Fruit fly (Drosophila melanogaster) whole organism, adult: Measurements from ENCODE around the gene Hmx.

ENCODE experiments used
- CG11617 ChIP-seq: fragments of 200-800 bp; sonication (Bioruptor generic); optimal IDR thresholded peaks from 2 replicates; lab custom pipeline; 2017; ENCODE audit warnings: mild to moderate bottlenecking, missing biosample characterization, missing genetic modification reagents, missing genetic modification characterization
- CG12768 ChIP-seq: fragments of 200-800 bp; sonication (Bioruptor generic); optimal IDR thresholded peaks from 2 replicates; lab custom pipeline; 2017; ENCODE audit warnings: missing biosample characterization, missing genetic modification characterization, mild to moderate bottlenecking, moderate library complexity, missing genetic modification reagents
- CG14711 ChIP-seq: fragments of 200-800 bp; sonication (Bioruptor generic); optimal IDR thresholded peaks from 2 replicates; lab custom pipeline; 2018; ENCODE audit warnings: missing biosample characterization, mild to moderate bottlenecking, missing genetic modification characterization, moderate library complexity
- CG33017 ChIP-seq: fragments of 200-800 bp; sonication (Bioruptor generic); optimal IDR thresholded peaks from 2 replicates; lab custom pipeline; 2018; ENCODE audit warnings: missing biosample characterization, mild to moderate bottlenecking, missing genetic modification characterization, moderate library complexity
- CG7045 ChIP-seq: fragments of 200-800 bp; sonication (Bioruptor generic); optimal IDR thresholded peaks from 2 replicates; lab custom pipeline; 2017; ENCODE audit warnings: missing biosample characterization, mild to moderate bottlenecking, missing genetic modification characterization
- CG7101 ChIP-seq: fragments of 200-800 bp; sonication (Bioruptor generic); optimal IDR thresholded peaks from 2 replicates; lab custom pipeline; 2018; ENCODE audit warnings: missing biosample characterization, mild to moderate bottlenecking, missing genetic modification characterization, moderate library complexity
- Clk ChIP-seq: fragments of 200-800 bp; sonication (Bioruptor generic); optimal IDR thresholded peaks from 2 replicates; lab custom pipeline; 2017; ENCODE audit warnings: missing biosample characterization, missing genetic modification characterization
- Hr96 ChIP-seq: fragments of 200-800 bp; sonication (Bioruptor generic); optimal IDR thresholded peaks from 2 replicates; lab custom pipeline; 2016; ENCODE audit warnings: missing biosample characterization, missing genetic modification characterization
- cic ChIP-seq: fragments of 200-800 bp; sonication (Bioruptor generic); optimal IDR thresholded peaks from 2 replicates; lab custom pipeline; 2017; ENCODE audit warnings: missing biosample characterization, mild to moderate bottlenecking, missing genetic modification characterization, moderate library complexity
- cnc ChIP-seq, 2 experiments: fragments of >200 bp; optimal IDR thresholded peaks; 2 replicates each; lab custom pipeline; 2017
- kay ChIP-seq: fragments of 200-800 bp; sonication (Bioruptor generic); peaks from one replicate; lab custom pipeline; 2016; ENCODE audit warnings: missing biosample characterization, missing genetic modification characterization, borderline replicate concordance
- toe ChIP-seq: fragments of 200-800 bp; sonication (Bioruptor generic); optimal IDR thresholded peaks from 2 replicates; lab custom pipeline; 2016; ENCODE audit warnings: missing biosample characterization, missing genetic modification characterization

DNA sequence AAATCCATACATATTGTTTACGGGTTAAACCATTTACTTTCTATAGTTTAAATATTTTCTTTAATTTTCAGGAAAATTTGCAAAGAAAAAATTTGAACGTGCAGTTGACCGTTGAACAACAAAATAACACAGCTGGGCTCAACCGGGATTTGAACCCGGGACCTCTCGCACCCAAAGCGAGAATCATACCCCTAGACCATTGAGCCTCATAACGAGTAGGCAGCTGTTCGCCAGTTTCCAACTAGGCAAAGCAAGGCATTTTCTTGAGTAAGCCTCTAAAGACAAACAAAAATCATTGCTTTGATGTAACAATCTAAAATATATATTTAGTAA is 59.2 kb downstream of the Hmx start:
- TF ChIP-seq kay (GFP tag; lab: Kevin White, UChicago) (no peak), Hr96 (GFP tag; lab: Kevin White, UChicago) (no peak), toe (no peak), CG11617 (GFP tag; lab: Kevin White, UChicago) (no peak), cnc (optimal IDR thresholded peaks at IDR 0.05; lab: Kevin White, UChicago) (no peak), CG7101 (tag; lab: Kevin White, UChicago) (no peak), CG33017 (tag; lab: Kevin White, UChicago) (no peak), cic (GFP tag; lab: Kevin White, UChicago) (no peak), Clk (GFP tag; lab: Kevin White, UChicago) (no peak), CG7045 (GFP tag; lab: Kevin White, UChicago) (no peak), CG14711 (no peak), CG12768 (GFP tag; lab: Kevin White, UChicago) (no peak)
